Fruit fly (Drosophila melanogaster): ENCODE measurements around the gene Slip1.

dm6 chr4:702806-703301, 39.4 kb downstream of the Slip1 start:
- TF ChIP-seq Myc (optimal IDR thresholded peaks at IDR 0.05), result no peak
- no peak for TF ChIP-seq woc (GFP tag; optimal IDR thresholded peaks at IDR 0.05)
- TF ChIP-seq brk (GFP tag; optimal IDR thresholded peaks at IDR 0.05), result no peak
- TF ChIP-seq ey (GFP tag; optimal IDR thresholded peaks at IDR 0.05), result no peak
- TF ChIP-seq OdsH (GFP tag; optimal IDR thresholded peaks at IDR 0.05), result no peak
- no peak for TF ChIP-seq psq (GFP tag; optimal IDR thresholded peaks at IDR 0.05)
- TF ChIP-seq dsf (GFP tag; optimal IDR thresholded peaks at IDR 0.05; ENCODE audit: borderline replicate concordance), result no peak
- no peak for TF ChIP-seq Abd-B (GFP tag; optimal IDR thresholded peaks at IDR 0.05)

Data from whole organism, wandering third instar larva.